Fruit fly (Drosophila melanogaster) whole organism, embryonic: ENCODE results near the gene mtsh.

Experiments used
- Atf3 ChIP-seq: fragments of 200-800 bp; sonication (Bioruptor generic); optimal IDR thresholded peaks from 3 replicates; lab custom pipeline; 2016; ENCODE audit warnings: missing biosample characterization, missing genetic modification characterization
- CG10209 ChIP-seq: fragments of 200-800 bp; sonication (Bioruptor generic); optimal IDR thresholded peaks from 3 replicates; lab custom pipeline; 2017; ENCODE audit warnings: missing biosample characterization, mild to moderate bottlenecking, missing genetic modification characterization, missing genetic modification reagents
- CG11456 ChIP-seq: fragments of 200-800 bp; sonication (Bioruptor generic); IDR thresholded peaks from 3 replicates; pipeline ENCODE4 v1.3.6; 2022; ENCODE audit warnings: missing biosample characterization, missing genetic modification characterization
- CG11504 ChIP-seq: fragments of 200-800 bp; sonication (Bioruptor generic); optimal IDR thresholded peaks from 3 replicates; lab custom pipeline; 2019; ENCODE audit warnings: missing biosample characterization, mild to moderate bottlenecking, missing genetic modification characterization, moderate library complexity
- CG12299 ChIP-seq: fragments of 200-800 bp; sonication (Bioruptor generic); optimal IDR thresholded peaks from 2 replicates; lab custom pipeline; 2018; ENCODE audit warnings: missing biosample characterization, mild to moderate bottlenecking, missing genetic modification characterization
- CG14441 ChIP-seq: fragments of 200-800 bp; sonication (Bioruptor generic); IDR thresholded peaks from 2 replicates; pipeline ENCODE4 v1.3.6; 2022; ENCODE audit warnings: missing biosample characterization, missing genetic modification characterization
- CG16813 ChIP-seq: fragments of 200-800 bp; sonication (Bioruptor generic); IDR thresholded peaks from 3 replicates; pipeline ENCODE4 v1.3.6; 2022; ENCODE audit warnings: missing biosample characterization, missing genetic modification characterization; ENCODE audit not compliant: partially characterized antibody
- CG17328 ChIP-seq: fragments of 200-800 bp; sonication (Bioruptor generic); IDR thresholded peaks from 2 replicates; pipeline ENCODE4 v1.3.6; 2022; ENCODE audit warnings: missing biosample characterization, missing genetic modification characterization
- CG1792 ChIP-seq: fragments of 200-800 bp; sonication (Bioruptor generic); optimal IDR thresholded peaks from 2 replicates; lab custom pipeline; 2016; ENCODE audit warnings: missing biosample characterization, missing genetic modification characterization
- CG18476 ChIP-seq: fragments of 200-800 bp; sonication (Bioruptor generic); optimal IDR thresholded peaks from 2 replicates; lab custom pipeline; 2016; ENCODE audit warnings: missing biosample characterization, mild to moderate bottlenecking, missing genetic modification characterization
- CG2889 ChIP-seq: fragments of 200-800 bp; sonication (Bioruptor generic); IDR thresholded peaks from 3 replicates; pipeline ENCODE4 v1.3.6; 2022; ENCODE audit warnings: missing biosample characterization, missing genetic modification characterization
- CG3281 ChIP-seq: fragments of 200-800 bp; sonication (Bioruptor generic); optimal IDR thresholded peaks from 3 replicates; lab custom pipeline; 2017; ENCODE audit warnings: missing biosample characterization, mild to moderate bottlenecking, missing genetic modification characterization
- CG33213 ChIP-seq: fragments of 200-800 bp; sonication (Bioruptor generic); optimal IDR thresholded peaks from 3 replicates; lab custom pipeline; 2016; ENCODE audit warnings: missing biosample characterization, missing genetic modification characterization
- CG4328 ChIP-seq: fragments of 200-800 bp; sonication (Bioruptor generic); optimal IDR thresholded peaks from 3 replicates; lab custom pipeline; 2017; ENCODE audit warnings: missing biosample characterization, missing genetic modification reagents, missing genetic modification characterization
- CG4730 ChIP-seq: fragments of 200-800 bp; sonication (Bioruptor generic); IDR thresholded peaks from 2 replicates; pipeline ENCODE4 v1.3.6; 2022; ENCODE audit warnings: missing biosample characterization, missing genetic modification characterization
- CG5180 ChIP-seq: fragments of 200-800 bp; sonication (Bioruptor generic); optimal IDR thresholded peaks from 3 replicates; lab custom pipeline; 2017; ENCODE audit warnings: missing biosample characterization, missing genetic modification characterization, mild to moderate bottlenecking, moderate library complexity, missing genetic modification reagents
- CG6854 ChIP-seq: fragments of 200-800 bp; sonication (Bioruptor generic); optimal IDR thresholded peaks from 3 replicates; lab custom pipeline; 2017; ENCODE audit warnings: missing biosample characterization, mild to moderate bottlenecking, missing genetic modification characterization
- CG8944 ChIP-seq: fragments of 200-800 bp; sonication (Bioruptor generic); optimal IDR thresholded peaks from 3 replicates; lab custom pipeline; 2016; ENCODE audit warnings: missing biosample characterization, missing genetic modification characterization
- CG9437 ChIP-seq: fragments of 200-800 bp; sonication (Bioruptor generic); optimal IDR thresholded peaks from 2 replicates; lab custom pipeline; 2018; ENCODE audit warnings: missing biosample characterization, mild to moderate bottlenecking, missing genetic modification characterization
- CHES-1-like ChIP-seq: fragments of 200-800 bp; sonication (Bioruptor generic); optimal IDR thresholded peaks from 2 replicates; lab custom pipeline; 2016; ENCODE audit warnings: missing biosample characterization, missing genetic modification characterization
- D19A ChIP-seq: fragments of 200-800 bp; optimal IDR thresholded peaks from 3 replicates; lab custom pipeline; 2019; ENCODE audit warnings: missing biosample characterization, mild to moderate bottlenecking, missing genetic modification characterization, moderate library complexity
- E2f1 ChIP-seq: fragments of 200-800 bp; sonication (Bioruptor generic); IDR thresholded peaks from 2 replicates; pipeline ENCODE4 v1.3.6; 2022; ENCODE audit warnings: missing biosample characterization, missing genetic modification characterization
- E2f2 ChIP-seq: fragments of 200-800 bp; sonication (Bioruptor generic); IDR thresholded peaks from 2 replicates; pipeline ENCODE4 v1.3.6; 2022; ENCODE audit warnings: missing biosample characterization, missing genetic modification characterization
- Ets97D ChIP-seq: fragments of 200-800 bp; sonication (Bioruptor generic); optimal IDR thresholded peaks from 3 replicates; lab custom pipeline; 2016; ENCODE audit warnings: missing biosample characterization, missing genetic modification characterization
- Fer1 ChIP-seq: fragments of 200-800 bp; sonication (Bioruptor generic); optimal IDR thresholded peaks from 2 replicates; lab custom pipeline; 2017; ENCODE audit warnings: missing biosample characterization, mild to moderate bottlenecking, missing genetic modification characterization
- H15 ChIP-seq: fragments of 200-800 bp; sonication (Bioruptor generic); IDR thresholded peaks from 3 replicates; pipeline ENCODE4 v1.3.6; 2022; ENCODE audit warnings: missing biosample characterization, missing genetic modification characterization
- Kr ChIP-seq: fragments of 200-800 bp; sonication (Bioruptor generic); optimal IDR thresholded peaks from 2 replicates; lab custom pipeline; 2017; ENCODE audit warnings: missing biosample characterization, mild to moderate bottlenecking, missing genetic modification characterization
- Mes4 ChIP-seq: fragments of 200-800 bp; sonication (Bioruptor generic); optimal IDR thresholded peaks from 2 replicates; lab custom pipeline; 2016; ENCODE audit warnings: missing biosample characterization, missing genetic modification characterization
- Mrtf ChIP-seq: fragments of 200-800 bp; sonication (Bioruptor generic); IDR thresholded peaks from 3 replicates; pipeline ENCODE4 v1.3.6; 2022; ENCODE audit warnings: missing biosample characterization, missing genetic modification characterization
- Rx ChIP-seq: fragments of 200-800 bp; sonication (Bioruptor generic); IDR thresholded peaks from 2 replicates; pipeline ENCODE4 v1.3.6; 2022; ENCODE audit warnings: missing biosample characterization, missing genetic modification characterization
- Ssrp ChIP-seq: fragments of 200-800 bp; sonication (Bioruptor generic); optimal IDR thresholded peaks from 2 replicates; lab custom pipeline; 2018; ENCODE audit warnings: missing biosample characterization, mild to moderate bottlenecking, missing genetic modification characterization, moderate library complexity
- ab ChIP-seq: fragments of 200-800 bp; sonication (Bioruptor generic); optimal IDR thresholded peaks from 2 replicates; lab custom pipeline; 2016; ENCODE audit warnings: missing biosample characterization, missing genetic modification characterization
- ase ChIP-seq: fragments of 200-800 bp; sonication (Bioruptor generic); IDR thresholded peaks from 3 replicates; pipeline ENCODE4 v1.3.6; 2022; ENCODE audit warnings: missing biosample characterization, missing genetic modification characterization
- bab2 ChIP-seq: fragments of 200-800 bp; sonication (Bioruptor generic); optimal IDR thresholded peaks from 2 replicates; lab custom pipeline; 2016; ENCODE audit warnings: missing biosample characterization, missing genetic modification characterization
- chif ChIP-seq, 2 experiments: fragments of 200-800 bp; sonication (Bioruptor generic); optimal IDR thresholded peaks; 3 replicates each; lab custom pipeline; 2016; ENCODE audit warnings: missing biosample characterization in 2 of 2, missing genetic modification characterization in 2 of 2
- dan ChIP-seq: fragments of 200-800 bp; sonication (Bioruptor generic); IDR thresholded peaks from 2 replicates; pipeline ENCODE4 v1.3.6; 2022; ENCODE audit warnings: missing biosample characterization, missing genetic modification characterization
- esg ChIP-seq: fragments of 200-800 bp; sonication (Bioruptor generic); conservative IDR thresholded peaks from 2 replicates; pipeline ENCODE4 v1.3.6; 2022; ENCODE audit warnings: missing biosample characterization, missing genetic modification characterization
- ewg ChIP-seq: fragments of 200-800 bp; sonication (Bioruptor generic); optimal IDR thresholded peaks from 3 replicates; lab custom pipeline; 2017; ENCODE audit warnings: mild to moderate bottlenecking, missing biosample characterization, missing genetic modification reagents, missing genetic modification characterization
- exex ChIP-seq: fragments of 200-800 bp; sonication (Bioruptor generic); optimal IDR thresholded peaks from 4 replicates; lab custom pipeline; 2018; ENCODE audit warnings: missing biosample characterization, mild to moderate bottlenecking, missing genetic modification characterization, moderate library complexity
- pho ChIP-seq: fragments of 200-800 bp; sonication (Bioruptor generic); optimal IDR thresholded peaks from 2 replicates; lab custom pipeline; 2016; ENCODE audit warnings: missing biosample characterization, missing genetic modification characterization
- ro ChIP-seq: fragments of 200-800 bp; sonication (Bioruptor generic); IDR thresholded peaks from 2 replicates; pipeline ENCODE4 v1.3.6; 2022; ENCODE audit warnings: missing biosample characterization, missing genetic modification characterization
- run ChIP-seq: fragments of 200-800 bp; sonication (Bioruptor generic); optimal IDR thresholded peaks from 3 replicates; lab custom pipeline; 2018; ENCODE audit warnings: missing biosample characterization, mild to moderate bottlenecking, missing genetic modification characterization
- schlank ChIP-seq: fragments of 200-800 bp; sonication (Bioruptor generic); optimal IDR thresholded peaks from 2 replicates; lab custom pipeline; 2018; ENCODE audit warnings: missing biosample characterization, mild to moderate bottlenecking, missing genetic modification characterization
- sima ChIP-seq: fragments of 200-800 bp; sonication (Bioruptor generic); optimal IDR thresholded peaks from 2 replicates; lab custom pipeline; 2016; ENCODE audit warnings: missing biosample characterization, missing genetic modification characterization
- sisA ChIP-seq: fragments of 200-800 bp; sonication (Bioruptor generic); IDR thresholded peaks from 2 replicates; pipeline ENCODE4 v1.3.6; 2022; ENCODE audit warnings: missing biosample characterization, missing genetic modification characterization
- tgo ChIP-seq: fragments of 200-800 bp; sonication (Bioruptor generic); IDR thresholded peaks from 3 replicates; pipeline ENCODE4 v1.3.6; 2022; ENCODE audit warnings: missing biosample characterization, missing genetic modification characterization
- tio ChIP-seq: fragments of 200-800 bp; sonication (Bioruptor generic); optimal IDR thresholded peaks from 2 replicates; lab custom pipeline; 2017; ENCODE audit warnings: missing biosample characterization, missing genetic modification characterization, inconsistent platforms
- vnd ChIP-seq: fragments of 200-800 bp; sonication (Bioruptor generic); IDR thresholded peaks from 3 replicates; pipeline ENCODE4 v1.3.6; 2022; ENCODE audit warnings: missing biosample characterization, missing genetic modification characterization; ENCODE audit not compliant: partially characterized antibody
- vvl ChIP-seq: fragments of 200-800 bp; sonication (Bioruptor generic); IDR thresholded peaks from 2 replicates; pipeline ENCODE4 v1.3.6; 2022; ENCODE audit warnings: missing biosample characterization, missing genetic modification characterization
- zen2 ChIP-seq: fragments of 200-800 bp; sonication (Bioruptor generic); IDR thresholded peaks from 3 replicates; pipeline ENCODE4 v1.3.6; 2022; ENCODE audit warnings: missing biosample characterization, missing genetic modification characterization; ENCODE audit not compliant: partially characterized antibody

Gene mtsh

DNA sequence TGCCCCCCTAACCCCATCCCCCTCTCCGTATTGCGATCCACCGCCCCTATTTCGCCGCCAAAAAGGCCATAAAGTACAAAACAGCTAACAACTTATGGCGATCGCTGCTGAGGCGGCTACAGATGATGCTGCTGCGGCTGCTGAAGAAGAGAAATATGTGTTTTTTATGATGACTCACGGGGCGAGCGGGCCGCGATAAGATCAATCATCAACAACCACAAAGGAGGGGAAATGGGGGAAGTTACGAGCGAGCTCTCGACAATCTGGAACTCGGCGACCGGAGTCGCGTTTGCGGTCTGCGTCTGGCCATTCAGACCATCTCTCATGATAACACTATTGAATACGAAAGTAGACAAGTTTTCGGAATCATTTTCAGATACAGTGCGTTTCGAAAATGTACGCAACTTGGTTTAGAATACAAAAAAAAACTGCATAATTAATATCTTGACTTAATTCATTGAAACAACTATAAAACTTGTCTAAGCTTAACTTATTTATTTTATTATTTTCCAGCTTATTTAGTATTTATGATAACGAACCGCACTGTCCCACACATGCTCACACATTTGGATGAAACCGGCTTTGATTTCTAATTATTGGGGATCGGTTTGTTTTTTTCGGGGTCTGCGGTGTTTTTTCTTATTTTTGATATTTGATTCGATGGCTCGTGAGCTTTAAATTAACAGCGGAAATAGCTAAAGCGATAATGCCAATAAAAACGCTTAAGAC lies 27.4 kb downstream of the mtsh start (continued):
- peak; percentile 68 for TF ChIP-seq ab (GFP tag; lab: Kevin White, UChicago)
- no peak for TF ChIP-seq zen2 (GFP tag; lab: Robert Waterston, UW)
- TF ChIP-seq tgo, result peak; percentile 97
- TF ChIP-seq CG33213 (GFP tag; lab: Kevin White, UChicago), result peak; percentile 83
- TF ChIP-seq ewg (GFP tag; lab: Kevin White, UChicago), result peak; percentile 91
- TF ChIP-seq CG4328 (GFP tag; lab: Kevin White, UChicago), result peak; percentile 93
- peak; percentile 80 for TF ChIP-seq CG1792 (GFP tag; lab: Kevin White, UChicago)
- TF ChIP-seq vvl (GFP tag; lab: Robert Waterston, UW), result peak; percentile 99
- peak; percentile 97 for TF ChIP-seq CG11456 (GFP tag; lab: Robert Waterston, UW)
- peak; percentile 96 for TF ChIP-seq esg
- TF ChIP-seq run, result peak; percentile 95
- peak; percentile 96 for TF ChIP-seq Fer1 (GFP tag; lab: Kevin White, UChicago)
- peak; percentile 95 for TF ChIP-seq D19A (tag; lab: Kevin White, UChicago)
- TF ChIP-seq vnd (GFP tag; lab: Robert Waterston, UW), result no peak
- TF ChIP-seq CG9437, result peak; percentile 89
- peak; percentile 98 for TF ChIP-seq CG17328 (GFP tag; lab: Robert Waterston, UW)
- TF ChIP-seq ase (GFP tag; lab: Robert Waterston, UW), result peak; percentile 95
- peak; percentile 90 for TF ChIP-seq schlank (tag; lab: Kevin White, UChicago)
- TF ChIP-seq ro (GFP tag; lab: Robert Waterston, UW), result peak; percentile 86
- peak; percentile 72 for TF ChIP-seq Ets97D (GFP tag; lab: Kevin White, UChicago)
- TF ChIP-seq Ssrp (tag; lab: Kevin White, UChicago), result peak; percentile 93
- TF ChIP-seq tio (GFP tag; lab: Kevin White, UChicago), result peak; percentile 91
- TF ChIP-seq CG14441 (GFP tag; lab: Robert Waterston, UW), result peak; percentile 96
- peak; percentile 90 for TF ChIP-seq bab2 (GFP tag; lab: Kevin White, UChicago)
- peak; percentile 87 for TF ChIP-seq Atf3
- peak; percentile 83 for TF ChIP-seq E2f2
- TF ChIP-seq Mes4 (GFP tag; lab: Kevin White, UChicago), result peak; percentile 92
- TF ChIP-seq CG12299 (tag; lab: Kevin White, UChicago), result peak; percentile 96
- peak; percentile 92 for TF ChIP-seq CHES-1-like (GFP tag; lab: Kevin White, UChicago)
- peak; percentile 97 for TF ChIP-seq CG11504 (tag; lab: Kevin White, UChicago)
- peak; percentile 94 for TF ChIP-seq CG18476
- peak; percentile 95 for TF ChIP-seq CG2889 (GFP tag; lab: Robert Waterston, UW)
- TF ChIP-seq CG4730 (GFP tag; lab: Robert Waterston, UW), result peak; percentile 96
- peak; percentile 91 for TF ChIP-seq Rx (GFP tag; lab: Robert Waterston, UW)
- TF ChIP-seq exex (tag; lab: Kevin White, UChicago), result peak; percentile 86
- peak; percentile 94 for TF ChIP-seq CG3281 (GFP tag; lab: Kevin White, UChicago)
- peak; percentile 97 for TF ChIP-seq Mrtf (GFP tag; lab: Robert Waterston, UW)
- TF ChIP-seq pho, result peak; percentile 90
- no peak for TF ChIP-seq Kr (GFP tag; lab: Kevin White, UChicago)
- TF ChIP-seq E2f1 (GFP tag; lab: Robert Waterston, UW), result peak; percentile 97
- TF ChIP-seq CG6854 (GFP tag; lab: Kevin White, UChicago), result peak; percentile 92
- peak; percentile 94 for TF ChIP-seq CG10209 (GFP tag; lab: Kevin White, UChicago)
- peak; percentile 96 for TF ChIP-seq H15 (GFP tag; lab: Robert Waterston, UW)
- peak; percentile 95 for TF ChIP-seq sisA (GFP tag; lab: Robert Waterston, UW)
- peak; percentile 91 to 96 for TF ChIP-seq chif (GFP tag; optimal IDR thresholded peaks at IDR 0.05; lab: Kevin White, UChicago)
- TF ChIP-seq CG8944 (GFP tag; lab: Kevin White, UChicago), result peak; percentile 89
- peak; percentile 79 for TF ChIP-seq dan (GFP tag; lab: Robert Waterston, UW)
- peak; percentile 89 for TF ChIP-seq CG5180 (GFP tag; lab: Kevin White, UChicago)
- peak; percentile 79 for TF ChIP-seq sima (GFP tag; lab: Kevin White, UChicago)
- TF ChIP-seq CG16813 (GFP tag; lab: Robert Waterston, UW), result no peak
